Fruit fly (Drosophila melanogaster) whole organism, embryonic: Measurements from ENCODE around the gene Sems.

Source experiments
- Abd-B ChIP-seq: fragments of 200-800 bp; sonication (Bioruptor generic); optimal IDR thresholded peaks from 2 replicates; lab custom pipeline; 2018; ENCODE audit warnings: missing biosample characterization, mild to moderate bottlenecking, missing genetic modification characterization, moderate library complexity
- Adf1 ChIP-seq: fragments of 200-800 bp; sonication (Bioruptor generic); IDR thresholded peaks from 2 replicates; pipeline ENCODE4 v1.3.6; 2022; ENCODE audit warnings: missing biosample characterization, missing genetic modification characterization
- CG10366 ChIP-seq: fragments of 200-800 bp; sonication (Bioruptor generic); IDR thresholded peaks from 2 replicates; pipeline ENCODE4 v1.3.6; 2022; ENCODE audit warnings: missing biosample characterization, missing genetic modification characterization
- CG10565 ChIP-seq: fragments of 200-800 bp; sonication (Bioruptor generic); optimal IDR thresholded peaks from 3 replicates; lab custom pipeline; 2016; ENCODE audit warnings: missing biosample characterization, mild to moderate bottlenecking, missing genetic modification characterization
- CG11085 ChIP-seq: fragments of 200-800 bp; sonication (Bioruptor generic); IDR thresholded peaks from 2 replicates; pipeline ENCODE4 v1.3.6; 2022; ENCODE audit warnings: missing biosample characterization, missing genetic modification characterization
- CG11560 ChIP-seq: fragments of 200-800 bp; sonication (Bioruptor generic); IDR thresholded peaks from 3 replicates; pipeline ENCODE4 v1.3.6; 2022; ENCODE audit warnings: missing biosample characterization, missing genetic modification characterization
- CG12659 ChIP-seq: fragments of 200-800 bp; sonication (Bioruptor generic); optimal IDR thresholded peaks from 3 replicates; lab custom pipeline; 2017; ENCODE audit warnings: mild to moderate bottlenecking, missing biosample characterization, missing genetic modification reagents, missing genetic modification characterization
- CG13424 ChIP-seq: fragments of 200-800 bp; sonication (Bioruptor generic); optimal IDR thresholded peaks from 2 replicates; lab custom pipeline; 2019; ENCODE audit warnings: missing biosample characterization, mild to moderate bottlenecking, missing genetic modification characterization, moderate library complexity
- CG1603 ChIP-seq: fragments of 200-800 bp; sonication (Bioruptor generic); optimal IDR thresholded peaks from 2 replicates; lab custom pipeline; 2019; ENCODE audit warnings: missing biosample characterization, mild to moderate bottlenecking, missing genetic modification characterization, moderate library complexity
- CG16863 ChIP-seq: fragments of 200-800 bp; sonication (Bioruptor generic); optimal IDR thresholded peaks from 3 replicates; lab custom pipeline; 2016; ENCODE audit warnings: missing biosample characterization, missing genetic modification characterization
- CG1792 ChIP-seq: fragments of 200-800 bp; sonication (Bioruptor generic); optimal IDR thresholded peaks from 2 replicates; lab custom pipeline; 2016; ENCODE audit warnings: missing biosample characterization, missing genetic modification characterization
- CG33213 ChIP-seq: fragments of 200-800 bp; sonication (Bioruptor generic); optimal IDR thresholded peaks from 3 replicates; lab custom pipeline; 2016; ENCODE audit warnings: missing biosample characterization, missing genetic modification characterization
- CG43689 ChIP-seq: fragments of 200-800 bp; sonication (Bioruptor generic); IDR thresholded peaks from 2 replicates; pipeline ENCODE4 v1.3.6; 2022; ENCODE audit warnings: missing biosample characterization, missing genetic modification characterization
- CG6272 ChIP-seq: fragments of 200-800 bp; sonication (Bioruptor generic); IDR thresholded peaks from 2 replicates; pipeline ENCODE4 v1.3.6; 2022; ENCODE audit warnings: missing biosample characterization, missing genetic modification characterization
- CG6689 ChIP-seq: fragments of 200-800 bp; sonication (Bioruptor generic); IDR thresholded peaks from 2 replicates; pipeline ENCODE4 v1.3.6; 2022; ENCODE audit warnings: missing biosample characterization, missing genetic modification characterization
- CG7372 ChIP-seq: fragments of 200-800 bp; sonication (Bioruptor generic); IDR thresholded peaks from 2 replicates; pipeline ENCODE4 v1.3.6; 2022; ENCODE audit warnings: missing biosample characterization, missing genetic modification characterization
- CG7963 ChIP-seq: fragments of 200-800 bp; sonication (Bioruptor generic); IDR thresholded peaks from 3 replicates; pipeline ENCODE4 v1.3.6; 2022; ENCODE audit warnings: missing biosample characterization, missing genetic modification characterization; ENCODE audit not compliant: partially characterized antibody
- CG8944 ChIP-seq: fragments of 200-800 bp; sonication (Bioruptor generic); optimal IDR thresholded peaks from 3 replicates; lab custom pipeline; 2016; ENCODE audit warnings: missing biosample characterization, missing genetic modification characterization
- CG9876 ChIP-seq: fragments of 200-800 bp; sonication (Bioruptor generic); optimal IDR thresholded peaks from 2 replicates; lab custom pipeline; 2016; ENCODE audit warnings: missing biosample characterization, missing genetic modification characterization
- CHES-1-like ChIP-seq: fragments of 200-800 bp; sonication (Bioruptor generic); optimal IDR thresholded peaks from 2 replicates; lab custom pipeline; 2016; ENCODE audit warnings: missing biosample characterization, missing genetic modification characterization
- Dip2 ChIP-seq: fragments of 200-800 bp; sonication (Bioruptor generic); IDR thresholded peaks from 2 replicates; pipeline ENCODE4 v1.3.6; 2022; ENCODE audit warnings: missing biosample characterization, missing genetic modification characterization
- Doc2 ChIP-seq: fragments of 200-800 bp; sonication (Bioruptor generic); IDR thresholded peaks from 2 replicates; pipeline ENCODE4 v1.3.6; 2022; ENCODE audit warnings: missing biosample characterization, missing genetic modification characterization
- Drgx ChIP-seq: fragments of 200-800 bp; sonication (Bioruptor generic); IDR thresholded peaks from 2 replicates; pipeline ENCODE4 v1.3.6; 2022; ENCODE audit warnings: missing biosample characterization, missing genetic modification characterization
- Elba2 ChIP-seq: fragments of 200-800 bp; sonication (Bioruptor generic); optimal IDR thresholded peaks from 3 replicates; lab custom pipeline; 2016; ENCODE audit warnings: missing biosample characterization, missing genetic modification characterization
- Ets97D ChIP-seq: fragments of 200-800 bp; sonication (Bioruptor generic); optimal IDR thresholded peaks from 3 replicates; lab custom pipeline; 2016; ENCODE audit warnings: missing biosample characterization, missing genetic modification characterization
- Fer1 ChIP-seq: fragments of 200-800 bp; sonication (Bioruptor generic); optimal IDR thresholded peaks from 2 replicates; lab custom pipeline; 2017; ENCODE audit warnings: missing biosample characterization, mild to moderate bottlenecking, missing genetic modification characterization
- HLH3B ChIP-seq: fragments of 200-800 bp; sonication (Bioruptor generic); IDR thresholded peaks from 2 replicates; pipeline ENCODE4 v1.3.6; 2022; ENCODE audit warnings: missing biosample characterization, missing genetic modification characterization
- HLH4C ChIP-seq: fragments of 200-800 bp; sonication (Bioruptor generic); IDR thresholded peaks from 3 replicates; pipeline ENCODE4 v1.3.6; 2022; ENCODE audit warnings: missing biosample characterization, missing genetic modification characterization; ENCODE audit not compliant: partially characterized antibody
- MESR4 ChIP-seq: fragments of 200-800 bp; sonication (Bioruptor generic); optimal IDR thresholded peaks from 2 replicates; lab custom pipeline; 2018; ENCODE audit warnings: missing biosample characterization, mild to moderate bottlenecking, missing genetic modification characterization, moderate library complexity
- Mrtf ChIP-seq: fragments of 200-800 bp; sonication (Bioruptor generic); IDR thresholded peaks from 3 replicates; pipeline ENCODE4 v1.3.6; 2022; ENCODE audit warnings: missing biosample characterization, missing genetic modification characterization
- NfI ChIP-seq: fragments of 200-800 bp; sonication (Bioruptor generic); optimal IDR thresholded peaks from 3 replicates; lab custom pipeline; 2018; ENCODE audit warnings: missing biosample characterization, mild to moderate bottlenecking, missing genetic modification characterization, moderate library complexity
- Poxn ChIP-seq: fragments of 200-800 bp; sonication (Bioruptor generic); IDR thresholded peaks from 2 replicates; pipeline ENCODE4 v1.3.6; 2022; ENCODE audit warnings: missing biosample characterization, missing genetic modification characterization
- TFAM ChIP-seq: fragments of 200-800 bp; sonication (Bioruptor generic); optimal IDR thresholded peaks from 2 replicates; lab custom pipeline; 2017; ENCODE audit warnings: missing biosample characterization, missing genetic modification characterization, inconsistent platforms
- Tbp ChIP-seq: fragments of >200 bp; optimal IDR thresholded peaks from 2 replicates; lab custom pipeline; 2018; ENCODE audit warnings: missing biosample characterization, missing genetic modification characterization
- YL-1 ChIP-seq: fragments of 200-800 bp; sonication (Bioruptor generic); optimal IDR thresholded peaks from 3 replicates; lab custom pipeline; 2017; ENCODE audit warnings: missing biosample characterization, mild to moderate bottlenecking, missing genetic modification characterization
- ab ChIP-seq: fragments of 200-800 bp; sonication (Bioruptor generic); optimal IDR thresholded peaks from 2 replicates; lab custom pipeline; 2016; ENCODE audit warnings: missing biosample characterization, missing genetic modification characterization
- amos ChIP-seq: fragments of 200-800 bp; sonication (Bioruptor generic); IDR thresholded peaks from 2 replicates; pipeline ENCODE4 v1.3.6; 2022; ENCODE audit warnings: missing biosample characterization, missing genetic modification characterization; ENCODE audit not compliant: partially characterized antibody
- ara ChIP-seq: fragments of 200-800 bp; sonication (Bioruptor generic); IDR thresholded peaks from 2 replicates; pipeline ENCODE4 v1.3.6; 2022; ENCODE audit warnings: missing biosample characterization, missing genetic modification characterization
- bigmax ChIP-seq: fragments of 200-800 bp; sonication (Bioruptor generic); optimal IDR thresholded peaks from 2 replicates; lab custom pipeline; 2018; ENCODE audit warnings: missing biosample characterization, mild to moderate bottlenecking, missing genetic modification characterization
- cg ChIP-seq: fragments of 200-800 bp; sonication (Bioruptor generic); optimal IDR thresholded peaks from 3 replicates; lab custom pipeline; 2019; ENCODE audit warnings: missing biosample characterization, mild to moderate bottlenecking, missing genetic modification characterization, moderate library complexity
- crc ChIP-seq: fragments of 200-800 bp; sonication (Bioruptor generic); optimal IDR thresholded peaks from 2 replicates; lab custom pipeline; 2016; ENCODE audit warnings: missing biosample characterization, missing genetic modification characterization
- dysf ChIP-seq: fragments of 200-800 bp; sonication (Bioruptor generic); IDR thresholded peaks from 3 replicates; pipeline ENCODE4 v1.3.6; 2022; ENCODE audit warnings: missing biosample characterization, missing genetic modification characterization
- esg ChIP-seq: fragments of 200-800 bp; sonication (Bioruptor generic); conservative IDR thresholded peaks from 2 replicates; pipeline ENCODE4 v1.3.6; 2022; ENCODE audit warnings: missing biosample characterization, missing genetic modification characterization
- kah ChIP-seq: fragments of 200-800 bp; sonication (Bioruptor generic); optimal IDR thresholded peaks from 2 replicates; lab custom pipeline; 2018; ENCODE audit warnings: missing biosample characterization, mild to moderate bottlenecking, missing genetic modification characterization
- lilli ChIP-seq: fragments of 200-800 bp; sonication (Bioruptor generic); optimal IDR thresholded peaks from 3 replicates; lab custom pipeline; 2016; ENCODE audit warnings: missing biosample characterization, missing genetic modification characterization
- nerfin-1 ChIP-seq: fragments of 200-800 bp; sonication (Bioruptor generic); optimal IDR thresholded peaks from 3 replicates; lab custom pipeline; 2019; ENCODE audit warnings: missing biosample characterization, mild to moderate bottlenecking, missing genetic modification characterization, moderate library complexity
- pan ChIP-seq, 4 experiments: fragments of >200 bp in 3 of 4; fragments of 200-800 bp in 1 of 4; sonication (Bioruptor generic) in 1 of 4; optimal IDR thresholded peaks in 3 of 4; IDR thresholded peaks in 1 of 4; 2 replicates each; pipeline versions ENCODE4 v1.3.6 to Lab custom; 2017 to 2022; ENCODE audit warnings: missing biosample characterization in 2 of 4, missing genetic modification characterization in 2 of 4, mixed read lengths in 1 of 4
- tap ChIP-seq: fragments of 200-800 bp; optimal IDR thresholded peaks from 3 replicates; lab custom pipeline; 2019; ENCODE audit warnings: missing biosample characterization, mild to moderate bottlenecking, missing genetic modification characterization, moderate library complexity
- tgo ChIP-seq: fragments of 200-800 bp; sonication (Bioruptor generic); IDR thresholded peaks from 3 replicates; pipeline ENCODE4 v1.3.6; 2022; ENCODE audit warnings: missing biosample characterization, missing genetic modification characterization
- zen2 ChIP-seq: fragments of 200-800 bp; sonication (Bioruptor generic); IDR thresholded peaks from 3 replicates; pipeline ENCODE4 v1.3.6; 2022; ENCODE audit warnings: missing biosample characterization, missing genetic modification characterization; ENCODE audit not compliant: partially characterized antibody
- zfh1 ChIP-seq: fragments of 200-800 bp; sonication (Bioruptor generic); IDR thresholded peaks from 3 replicates; pipeline ENCODE4 v1.3.6; 2022; ENCODE audit warnings: missing biosample characterization, missing genetic modification characterization

Gene Sems

DNA sequence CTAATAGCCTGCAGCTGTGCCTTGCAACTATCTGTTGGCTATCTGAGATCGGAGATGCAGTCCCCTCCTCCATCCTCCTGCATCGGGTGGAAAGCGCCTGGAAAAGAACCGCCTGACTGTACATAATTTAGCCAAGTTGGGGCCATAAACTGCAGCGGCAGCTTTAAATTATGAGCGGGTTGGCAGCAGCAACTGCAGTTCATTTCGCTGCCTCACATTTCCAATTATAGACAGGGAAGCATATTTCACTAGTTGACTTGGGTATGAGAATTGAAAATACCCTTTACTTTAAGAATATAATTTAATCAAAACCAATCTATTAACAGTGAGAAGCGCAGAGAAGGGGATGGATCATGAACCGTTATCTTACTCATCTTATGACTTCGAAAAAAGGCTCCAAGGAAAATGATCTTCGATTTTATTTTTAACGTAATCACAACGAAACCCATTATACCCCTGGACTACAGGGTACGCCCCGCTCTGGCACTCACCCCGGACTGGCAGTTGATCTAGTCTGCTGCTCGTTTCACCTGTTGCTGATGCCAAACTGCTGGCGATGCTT, 33.4 kb downstream of the Sems start (continued):
- TF ChIP-seq lilli (GFP tag; lab: Kevin White, UChicago) (peak; percentile 42), zfh1 (peak; percentile 79; the same call in 2 of the 3 replicates), CG10565 (GFP tag; lab: Kevin White, UChicago) (no peak), Mrtf (no peak), zen2 (no peak), esg (no peak; the same call in 1 of the 2 replicates), crc (no peak), Abd-B (GFP tag; lab: Kevin White, UChicago) (no peak), CG7963 (GFP tag; lab: Robert Waterston, UW) (no peak), CG11560 (no peak), YL-1 (no peak), CG6689 (GFP tag; lab: Robert Waterston, UW) (peak; percentile 58), kah (GFP tag; lab: Kevin White, UChicago) (no peak), CG13424 (tag; lab: Kevin White, UChicago) (peak; percentile 29), tap (tag; lab: Kevin White, UChicago) (peak; percentile 39), CG7372 (GFP tag; lab: Robert Waterston, UW) (no peak), pan (optimal IDR thresholded peaks at IDR 0.05; lab: Kevin White, UChicago) (peak in 1 of 2 experiments; percentile 34), pan (GFP tag; optimal IDR thresholded peaks at IDR 0.05 in 1 of 2, IDR thresholded peaks at IDR 0.05 in 1 of 2) (peak in 1 of 2 experiments; percentile 53), CG9876 (GFP tag; lab: Kevin White, UChicago) (no peak), nerfin-1 (tag; lab: Kevin White, UChicago) (peak; percentile 9), CHES-1-like (GFP tag; lab: Kevin White, UChicago) (no peak), cg (no peak), bigmax (GFP tag; lab: Kevin White, UChicago) (no peak), CG11085 (GFP tag; lab: Robert Waterston, UW) (no peak), Dip2 (GFP tag; lab: Robert Waterston, UW) (no peak), HLH3B (GFP tag; lab: Robert Waterston, UW) (peak; percentile 32; the same call in 1 of the 2 replicates), Adf1 (GFP tag; lab: Robert Waterston, UW) (no peak), CG16863 (GFP tag; lab: Kevin White, UChicago) (peak; percentile 6), Drgx (GFP tag; lab: Robert Waterston, UW) (peak; percentile 74), CG33213 (GFP tag; lab: Kevin White, UChicago) (peak; percentile 21), CG6272 (GFP tag; lab: Robert Waterston, UW) (no peak), MESR4 (GFP tag; lab: Kevin White, UChicago) (no peak), ab (GFP tag; lab: Kevin White, UChicago) (no peak), CG43689 (no peak), Ets97D (GFP tag; lab: Kevin White, UChicago) (no peak), CG12659 (GFP tag; lab: Kevin White, UChicago) (no peak), ara (GFP tag; lab: Robert Waterston, UW) (peak; percentile 65; the same call in 1 of the 2 replicates), Doc2 (GFP tag; lab: Robert Waterston, UW) (no peak), Fer1 (GFP tag; lab: Kevin White, UChicago) (no peak), NfI (GFP tag; lab: Kevin White, UChicago) (no peak), CG1792 (GFP tag; lab: Kevin White, UChicago) (no peak), CG8944 (GFP tag; lab: Kevin White, UChicago) (no peak), amos (GFP tag; lab: Robert Waterston, UW) (no peak), tgo (no peak), Tbp (GFP tag; lab: Kevin White, UChicago) (no peak), CG1603 (tag; lab: Kevin White, UChicago) (peak; percentile 55), dysf (peak; percentile 29; the same call in 1 of the 3 replicates), Elba2 (no peak), HLH4C (no peak), Poxn (GFP tag; lab: Robert Waterston, UW) (no peak), CG10366 (no peak), TFAM (no peak)
